Fruit fly (Drosophila melanogaster): ENCODE measurements around the gene Tsp.

The Tsp gene

DNA sequence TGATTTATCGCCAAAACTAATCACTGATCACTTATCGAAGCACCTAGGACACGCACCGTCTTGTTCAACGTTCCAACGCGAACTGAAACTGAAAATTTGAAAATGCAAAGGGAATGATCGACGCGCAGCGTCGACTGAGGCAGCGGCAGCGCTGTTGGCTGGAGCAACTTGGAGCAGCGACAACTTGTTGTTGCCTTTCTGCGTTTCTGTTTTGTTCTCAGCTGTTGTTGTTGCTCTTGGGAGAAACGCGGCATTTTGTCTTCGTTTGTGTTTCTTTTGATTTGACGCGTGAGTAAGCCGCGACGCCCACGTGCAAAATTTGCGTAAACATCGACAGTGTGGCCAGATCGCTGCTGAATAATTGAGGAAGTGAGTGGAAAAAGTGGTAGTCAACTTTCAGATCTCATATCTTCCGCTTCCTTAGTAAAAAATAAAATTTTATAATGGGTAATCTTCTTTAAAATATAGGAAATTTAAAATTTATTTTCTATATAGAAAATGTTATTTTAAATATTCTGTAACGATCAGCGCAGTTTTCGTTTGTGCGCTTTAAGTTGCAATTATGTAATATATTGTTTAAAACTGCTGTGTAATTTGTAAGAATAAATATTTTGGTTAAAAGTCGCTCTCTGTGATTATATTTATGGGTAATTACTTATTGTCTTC lies at the start of gene Tsp:
Gene Tsp (minus strand): TSS at position 90 of the 666 bp plus-strand sequence.
- peak; percentile 8 for TF ChIP-seq psq (GFP tag; optimal IDR thresholded peaks at IDR 0.05)
- no peak for TF ChIP-seq N (GFP tag; optimal IDR thresholded peaks at IDR 0.05)

DNA sequence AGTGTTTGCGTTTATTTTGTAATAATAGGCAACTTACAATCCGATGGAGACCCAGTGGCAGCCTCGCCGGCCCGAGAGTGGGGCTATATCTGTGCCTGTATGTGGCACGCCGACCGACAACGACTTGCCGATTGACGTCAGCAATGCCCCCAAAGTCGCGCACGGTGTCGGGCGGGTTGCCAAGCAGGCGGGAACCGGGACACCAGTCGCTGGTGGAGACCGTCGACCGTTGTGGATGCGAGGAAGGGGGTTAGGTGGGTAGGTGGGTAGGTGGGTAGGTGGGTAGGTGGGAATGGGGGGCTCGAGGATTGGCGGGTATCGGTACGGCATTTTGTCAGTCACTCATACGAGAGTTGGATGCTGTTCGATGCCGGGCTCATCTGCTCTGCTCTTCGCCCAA lies 42.2 kb upstream of the Tsp start:
- TF ChIP-seq sage (GFP tag; optimal IDR thresholded peaks at IDR 0.05): no peak
- no peak for TF ChIP-seq tai (GFP tag; optimal IDR thresholded peaks at IDR 0.05)
- TF ChIP-seq jim (GFP tag; optimal IDR thresholded peaks at IDR 0.05): no peak
- TF ChIP-seq CG9705 (GFP tag; optimal IDR thresholded peaks at IDR 0.05): no peak
- no peak for TF ChIP-seq Hnf4 (GFP tag; optimal IDR thresholded peaks at IDR 0.05)
- no peak for TF ChIP-seq Mio (GFP tag; optimal IDR thresholded peaks at IDR 0.05)
- TF ChIP-seq Vsx2 (GFP tag; optimal IDR thresholded peaks at IDR 0.05; ENCODE audit: partially characterized antibody): no peak
- TF ChIP-seq psq (GFP tag; optimal IDR thresholded peaks at IDR 0.05): no peak
- no peak for TF ChIP-seq sv (GFP tag; optimal IDR thresholded peaks at IDR 0.05)
- no peak for TF ChIP-seq dmrt93B (GFP tag; optimal IDR thresholded peaks at IDR 0.05)
- no peak for TF ChIP-seq lola (GFP tag; optimal IDR thresholded peaks at IDR 0.05)
- TF ChIP-seq dl (GFP tag; optimal IDR thresholded peaks at IDR 0.05; ENCODE audit: insufficient read depth in 1 of 2, partially characterized antibody in 2 of 2): no peak
- no peak for TF ChIP-seq OdsH (GFP tag; optimal IDR thresholded peaks at IDR 0.05)
- no peak for TF ChIP-seq Hr78 (GFP tag; optimal IDR thresholded peaks at IDR 0.05)
- no peak for TF ChIP-seq Sp1 (GFP tag; optimal IDR thresholded peaks at IDR 0.05)
- no peak for TF ChIP-seq Myc (optimal IDR thresholded peaks at IDR 0.05)

DNA sequence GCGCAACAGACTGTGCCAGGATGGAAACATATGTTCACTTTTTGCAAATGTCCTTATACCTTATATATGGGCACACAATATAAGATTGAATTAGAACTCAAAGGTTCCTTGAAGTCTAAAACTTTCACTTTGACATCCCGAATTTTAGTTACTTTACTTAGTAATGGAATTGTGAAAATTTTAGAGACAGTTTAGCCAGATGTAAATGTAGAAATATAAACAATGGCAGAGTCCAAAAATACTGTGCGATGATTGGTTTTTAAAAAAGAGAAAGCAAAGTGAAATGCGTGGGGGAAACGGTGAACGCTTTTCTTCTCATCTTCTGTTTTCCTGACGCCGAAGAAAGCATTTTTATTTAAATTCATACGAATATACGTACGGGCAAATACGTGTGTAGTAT lies 38.9 kb upstream of the Tsp start, which contains the start of gene CG44271:
Gene CG44271 (minus strand): TSS at position 101 of the 400 bp plus-strand sequence.
- no peak for TF ChIP-seq dl (GFP tag; optimal IDR thresholded peaks at IDR 0.05; ENCODE audit: insufficient read depth in 1 of 2, partially characterized antibody in 2 of 2)
- no peak for TF ChIP-seq GATAd (GFP tag; optimal IDR thresholded peaks at IDR 0.05)
- no peak for TF ChIP-seq dsf (GFP tag; optimal IDR thresholded peaks at IDR 0.05; ENCODE audit: borderline replicate concordance)
- no peak for TF ChIP-seq sv (GFP tag; optimal IDR thresholded peaks at IDR 0.05)
- TF ChIP-seq Vsx2 (GFP tag; optimal IDR thresholded peaks at IDR 0.05; ENCODE audit: partially characterized antibody): no peak
- no peak for TF ChIP-seq Sp1 (GFP tag; optimal IDR thresholded peaks at IDR 0.05)

DNA sequence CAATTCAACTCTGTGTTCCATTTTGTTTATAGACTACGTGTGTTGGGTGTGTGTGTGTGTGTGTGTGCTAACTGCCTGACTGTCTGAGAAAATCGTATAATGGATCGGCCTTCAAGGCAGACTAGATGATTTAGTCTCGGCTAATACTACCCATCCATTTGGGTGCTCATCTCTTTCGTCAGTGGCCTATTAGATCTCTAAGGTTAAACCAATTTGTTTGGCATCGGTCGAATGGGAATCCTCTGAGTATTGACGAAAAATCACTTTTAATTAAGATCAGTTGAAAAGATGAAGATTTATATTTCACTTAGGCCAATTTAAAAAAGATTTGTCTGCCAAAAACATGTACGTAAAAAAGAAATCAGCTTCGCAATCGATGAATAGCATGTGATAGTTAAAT lies 36.6 kb upstream of the Tsp start, which contains the start of gene CG31910:
Gene CG31910 (minus strand): TSS at position 101 of the 400 bp plus-strand sequence.
- no peak for TF ChIP-seq HLH106 (tag; optimal IDR thresholded peaks at IDR 0.05)
- TF ChIP-seq h (GFP tag; optimal IDR thresholded peaks at IDR 0.05): no peak
- no peak for TF ChIP-seq psq (GFP tag; optimal IDR thresholded peaks at IDR 0.05)
- TF ChIP-seq lola (GFP tag; optimal IDR thresholded peaks at IDR 0.05): no peak
- TF ChIP-seq Hr83 (GFP tag; optimal IDR thresholded peaks at IDR 0.05; ENCODE audit: poor library complexity, severe bottlenecking): no peak

DNA sequence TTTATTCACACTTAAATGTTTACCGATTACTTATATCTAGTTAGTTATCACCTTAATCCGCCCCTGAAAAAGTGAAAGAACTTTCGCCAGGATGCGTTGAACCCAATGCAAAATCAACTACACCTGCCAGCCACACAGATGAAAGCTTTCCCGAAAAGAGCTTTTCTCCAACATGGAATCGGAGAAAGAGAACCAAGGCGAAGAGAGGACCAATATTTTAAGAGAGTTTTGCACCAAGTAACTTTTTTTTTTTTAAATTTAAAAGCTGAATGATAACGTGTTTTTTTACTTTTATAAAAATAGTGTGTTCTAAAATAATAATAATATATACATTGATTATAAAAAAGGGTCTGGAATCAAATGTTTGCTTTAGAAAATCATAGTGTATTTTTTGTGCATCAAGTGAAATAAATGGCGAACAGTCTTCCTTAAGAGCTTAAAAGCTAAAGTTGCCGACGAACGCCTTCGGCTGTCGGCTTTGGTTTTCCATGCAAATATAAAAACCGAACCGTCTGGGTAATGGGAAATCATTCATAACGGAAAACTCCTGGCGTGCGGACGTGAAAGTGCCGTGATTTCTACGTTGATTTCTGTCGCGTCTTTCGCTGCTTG lies 33.2 kb upstream of the Tsp start, which contains the start of gene meng:
Gene meng (plus strand): TSS at position 523 of the 612 bp plus-strand sequence.
- no peak for TF ChIP-seq dsf (GFP tag; optimal IDR thresholded peaks at IDR 0.05; ENCODE audit: borderline replicate concordance)
- no peak for TF ChIP-seq N (GFP tag; optimal IDR thresholded peaks at IDR 0.05)
- no peak for TF ChIP-seq GATAd (GFP tag; optimal IDR thresholded peaks at IDR 0.05)
- no peak for TF ChIP-seq CrebA (GFP tag; optimal IDR thresholded peaks at IDR 0.05; ENCODE audit: borderline replicate concordance)
- no peak for TF ChIP-seq woc (GFP tag; optimal IDR thresholded peaks at IDR 0.05)
- TF ChIP-seq brk (GFP tag; optimal IDR thresholded peaks at IDR 0.05): no peak
- TF ChIP-seq ey (GFP tag; optimal IDR thresholded peaks at IDR 0.05): no peak
- TF ChIP-seq Myc (optimal IDR thresholded peaks at IDR 0.05): no peak
- no peak for TF ChIP-seq foxo (GFP tag; optimal IDR thresholded peaks at IDR 0.05)
- TF ChIP-seq CG9705 (GFP tag; optimal IDR thresholded peaks at IDR 0.05): no peak
- TF ChIP-seq Vsx2 (GFP tag; optimal IDR thresholded peaks at IDR 0.05; ENCODE audit: partially characterized antibody): no peak
- TF ChIP-seq usp (GFP tag; optimal IDR thresholded peaks at IDR 0.05): no peak
